Worm (Caenorhabditis elegans): ENCODE measurements around the gene cyp-33C9.

DNA sequence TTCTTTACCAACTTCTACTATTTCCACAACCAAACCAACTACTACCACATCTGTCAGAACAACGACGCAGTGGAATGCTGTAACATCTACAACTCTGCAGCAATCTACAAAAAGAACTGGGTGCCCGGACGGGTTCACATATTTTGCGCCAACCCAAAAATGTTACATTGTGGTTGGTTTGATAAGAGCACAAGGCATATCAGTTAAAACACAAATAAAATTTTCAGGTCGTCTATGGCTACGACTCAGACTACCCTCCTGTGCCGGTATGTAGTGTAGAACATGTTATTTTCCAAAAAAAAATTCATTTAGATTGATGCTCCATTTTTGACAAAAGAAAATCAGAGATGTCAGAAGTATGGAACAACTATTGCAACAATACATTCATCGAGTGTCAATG lies 24.8 kb upstream of the cyp-33C9 start:
- TF ChIP-seq him-1 (tag; optimal IDR thresholded peaks at IDR 0.05) (no peak), W03F9.2 (tag; optimal IDR thresholded peaks at IDR 0.05) (no peak)
